Worm (Caenorhabditis elegans) whole organism, L1 larva: ENCODE results near the gene Y54E2A.4.

ENCODE experiments used
- C16A3.4 ChIP-seq: fragments of 150-350 bp; optimal IDR thresholded peaks from 2 replicates; lab custom pipeline; 2014; ENCODE audit warnings: missing biosample characterization, missing genetic modification characterization
- aly-2 ChIP-seq: fragments of 150-350 bp; optimal IDR thresholded peaks from 2 replicates; lab custom pipeline; 2014; ENCODE audit warnings: missing biosample characterization, missing genetic modification characterization
- ama-1 ChIP-seq: fragments of 150-350 bp; optimal IDR thresholded peaks from 2 replicates; lab custom pipeline; 2014
- blmp-1 ChIP-seq: fragments of 150-350 bp; optimal IDR thresholded peaks from 2 replicates; lab custom pipeline; 2014; ENCODE audit warnings: missing biosample characterization, missing genetic modification characterization
- ceh-82 ChIP-seq, 3 experiments: fragments of 150-350 bp in 1 of 3; sonication (generic microtip) in 2 of 3; optimal IDR thresholded peaks; 2 replicates each; lab custom pipeline; 2014 to 2017; ENCODE audit warnings: missing biosample characterization in 3 of 3, missing genetic modification characterization in 3 of 3
- dsc-1 ChIP-seq: sonication (generic microtip); optimal IDR thresholded peaks from 2 replicates; lab custom pipeline; 2016; ENCODE audit warnings: mild to moderate bottlenecking, missing genetic modification characterization, missing compliant biosample characterization
- efl-1 ChIP-seq, 4 experiments: fragments of 150-350 bp; optimal IDR thresholded peaks in 3 of 4; peaks in 1 of 4; 1 replicate in 1 of 4; 2 replicates in 3 of 4; lab custom pipeline; 2014; ENCODE audit warnings: missing biosample characterization in 2 of 4, missing genetic modification characterization in 2 of 4, missing genetic modification reagents in 2 of 4
- egl-13 ChIP-seq: sonication (generic microtip); optimal IDR thresholded peaks from 2 replicates; lab custom pipeline; 2016; ENCODE audit warnings: missing genotype, missing genetic modification reagents, missing genetic modification characterization, missing compliant biosample characterization
- egl-27 ChIP-seq, 2 experiments: fragments of 150-350 bp in 1 of 2; sonication (generic microtip); optimal IDR thresholded peaks; 3 replicates each; lab custom pipeline; 2017 to 2018; ENCODE audit warnings: missing biosample characterization in 2 of 2, missing genetic modification characterization in 2 of 2, missing genetic modification reagents in 2 of 2
- elt-2 ChIP-seq: sonication (generic microtip); optimal IDR thresholded peaks from 2 replicates; lab custom pipeline; 2016; ENCODE audit warnings: missing genetic modification characterization, mild to moderate bottlenecking, inconsistent platforms, missing compliant biosample characterization, missing genetic modification reagents
- elt-3 ChIP-seq, 6 experiments: fragments of 150-350 bp in 1 of 6; sonication (generic microtip); optimal IDR thresholded peaks; 2 replicates each; lab custom pipeline; 2017 to 2018; ENCODE audit warnings: missing biosample characterization in 6 of 6, missing genetic modification characterization in 6 of 6, inconsistent platforms in 1 of 6
- ets-5 ChIP-seq: fragments of 200-800 bp; sonication (Bioruptor generic); IDR thresholded peaks from 2 replicates; pipeline ENCODE4 v1.3.6; 2022; ENCODE audit warnings: missing genetic modification characterization, missing compliant biosample characterization
- fos-1 ChIP-seq: fragments of 150-350 bp; optimal IDR thresholded peaks from 2 replicates; lab custom pipeline; 2014; ENCODE audit warnings: missing biosample characterization, missing genetic modification characterization
- grh-1 ChIP-seq: fragments of 200-800 bp; sonication (Bioruptor generic); IDR thresholded peaks from 2 replicates; pipeline ENCODE4 v1.3.6; 2022; ENCODE audit warnings: missing genetic modification reagents, missing genetic modification characterization, missing compliant biosample characterization
- hlh-17 ChIP-seq: fragments of 200-800 bp; sonication (Bioruptor generic); optimal IDR thresholded peaks from 2 replicates; lab custom pipeline; 2018; ENCODE audit warnings: missing genetic modification characterization, mild to moderate bottlenecking, missing compliant biosample characterization, moderate library complexity, borderline replicate concordance
- hlh-4 ChIP-seq: sonication (generic microtip); optimal IDR thresholded peaks from 2 replicates; lab custom pipeline; 2016; ENCODE audit warnings: mild to moderate bottlenecking, missing genetic modification characterization, missing compliant biosample characterization
- irx-1 ChIP-seq: sonication (generic microtip); optimal IDR thresholded peaks from 2 replicates; lab custom pipeline; 2016; ENCODE audit warnings: missing genetic modification characterization, missing compliant biosample characterization
- jun-1 ChIP-seq: fragments of 150-350 bp; optimal IDR thresholded peaks from 2 replicates; lab custom pipeline; 2014; ENCODE audit warnings: missing biosample characterization, missing genetic modification reagents, missing genetic modification characterization
- lin-14 ChIP-seq: fragments of 200-800 bp; sonication (Bioruptor generic); optimal IDR thresholded peaks from 2 replicates; lab custom pipeline; 2018; ENCODE audit warnings: mild to moderate bottlenecking, missing genetic modification characterization, moderate library complexity, missing compliant biosample characterization
- lin-35 ChIP-seq, 2 experiments: fragments of 150-350 bp; optimal IDR thresholded peaks; 2 replicates each; lab custom pipeline; 2014; ENCODE audit warnings: missing biosample characterization in 2 of 2, missing genetic modification characterization in 2 of 2, missing genetic modification reagents in 2 of 2
- mef-2 ChIP-seq: fragments of 150-350 bp; optimal IDR thresholded peaks from 2 replicates; lab custom pipeline; 2014; ENCODE audit warnings: missing biosample characterization, missing genetic modification characterization
- mep-1 ChIP-seq: fragments of 150-350 bp; optimal IDR thresholded peaks from 2 replicates; lab custom pipeline; 2014; ENCODE audit warnings: missing biosample characterization, missing genetic modification characterization
- nhr-19 ChIP-seq: fragments of 200-800 bp; sonication (Bioruptor generic); conservative IDR thresholded peaks from 2 replicates; pipeline ENCODE4 v1.3.6; 2022; ENCODE audit warnings: missing genetic modification characterization, missing compliant biosample characterization
- nhr-20 ChIP-seq: sonication (generic microtip); optimal IDR thresholded peaks from 2 replicates; lab custom pipeline; 2016; ENCODE audit warnings: mild to moderate bottlenecking, missing genetic modification characterization, missing compliant biosample characterization
- nhr-237 ChIP-seq: fragments of 150-350 bp; optimal IDR thresholded peaks from 2 replicates; lab custom pipeline; 2014; ENCODE audit warnings: missing biosample characterization, missing genetic modification characterization
- nhr-47 ChIP-seq: sonication (generic microtip); optimal IDR thresholded peaks from 2 replicates; lab custom pipeline; 2016; ENCODE audit warnings: mild to moderate bottlenecking, missing genetic modification characterization, moderate library complexity, missing compliant biosample characterization
- nhr-76 ChIP-seq: sonication (generic microtip); optimal IDR thresholded peaks from 2 replicates; lab custom pipeline; 2017; ENCODE audit warnings: missing biosample characterization, missing genetic modification characterization
- nhr-77 ChIP-seq: fragments of 150-350 bp; optimal IDR thresholded peaks from 2 replicates; lab custom pipeline; 2014; ENCODE audit warnings: missing biosample characterization, missing genetic modification characterization
- nhr-85 ChIP-seq: sonication (generic microtip); peaks from one replicate; lab custom pipeline; 2016; ENCODE audit warnings: missing genetic modification characterization, inconsistent platforms, missing compliant biosample characterization
- pax-3 ChIP-seq: fragments of 200-800 bp; sonication (Bioruptor generic); optimal IDR thresholded peaks from 2 replicates; lab custom pipeline; 2018; ENCODE audit warnings: mild to moderate bottlenecking, missing genetic modification characterization, moderate library complexity, missing compliant biosample characterization
- pqm-1 ChIP-seq: sonication (generic microtip); optimal IDR thresholded peaks from 3 replicates; lab custom pipeline; 2017; ENCODE audit warnings: missing biosample characterization, missing genetic modification characterization
- snpc-4 ChIP-seq: fragments of 150-350 bp; optimal IDR thresholded peaks from 2 replicates; lab custom pipeline; 2014; ENCODE audit warnings: missing biosample characterization, missing genetic modification characterization
- sox-4 ChIP-seq: sonication (generic microtip); optimal IDR thresholded peaks from 2 replicates; lab custom pipeline; 2016; ENCODE audit warnings: missing genetic modification characterization, missing compliant biosample characterization
- sptf-1 ChIP-seq: fragments of 150-350 bp; optimal IDR thresholded peaks from 2 replicates; lab custom pipeline; 2014; ENCODE audit warnings: missing biosample characterization, missing genetic modification characterization
- swsn-7 ChIP-seq: sonication (generic microtip); optimal IDR thresholded peaks from 2 replicates; lab custom pipeline; 2016; ENCODE audit warnings: missing genetic modification characterization, missing compliant biosample characterization
- tlp-1 ChIP-seq: fragments of 150-350 bp; optimal IDR thresholded peaks from 2 replicates; lab custom pipeline; 2014; ENCODE audit warnings: missing biosample characterization, missing genetic modification characterization
- unc-130 ChIP-seq: fragments of 150-350 bp; optimal IDR thresholded peaks from 2 replicates; lab custom pipeline; 2017; ENCODE audit warnings: missing biosample characterization, missing genetic modification characterization, inconsistent platforms
- unc-62 ChIP-seq: fragments of 150-350 bp; optimal IDR thresholded peaks from 2 replicates; lab custom pipeline; 2014; ENCODE audit warnings: missing biosample characterization, missing genetic modification reagents, missing genetic modification characterization
- unc-86 ChIP-seq: sonication (generic microtip); optimal IDR thresholded peaks from 2 replicates; lab custom pipeline; 2016; ENCODE audit warnings: missing genetic modification characterization, missing compliant biosample characterization
- xbp-1 ChIP-seq: sonication (generic microtip); optimal IDR thresholded peaks from 2 replicates; lab custom pipeline; 2016; ENCODE audit warnings: missing genetic modification characterization, missing compliant biosample characterization
- zag-1 ChIP-seq: fragments of 150-350 bp; optimal IDR thresholded peaks from 2 replicates; lab custom pipeline; 2014; ENCODE audit warnings: missing biosample characterization, missing genetic modification characterization

The Y54E2A.4 gene

ce11 chrII:14810609-14811008 lies 56.2 kb downstream of the Y54E2A.4 start (continued):
- TF ChIP-seq mep-1 = no peak
- TF ChIP-seq unc-86 (tag; lab: Kevin White, UChicago) = peak; percentile 7
- TF ChIP-seq nhr-85 = no peak
- TF ChIP-seq, all 84 proteins: peak for 16

ce11 chrII:14811472-14811871 lies 57.0 kb downstream of the Y54E2A.4 start:
- TF ChIP-seq unc-130 (tag; lab: Kevin White, UChicago) (no peak), sptf-1 (tag; lab: Kevin White, UChicago) (no peak), blmp-1 (tag; lab: Kevin White, UChicago) (no peak), C16A3.4 (no peak), nhr-47 (tag; lab: Kevin White, UChicago) (no peak), nhr-85 (no peak), mef-2 (no peak), jun-1 (tag; lab: Kevin White, UChicago) (peak; percentile 23), grh-1 (GFP tag; lab: Robert Waterston, UW) (no peak), egl-27 (tag; optimal IDR thresholded peaks at IDR 0.05; lab: Kevin White, UChicago) (no peak), elt-3 (tag; optimal IDR thresholded peaks at IDR 0.05; lab: Kevin White, UChicago) (no peak), snpc-4 (tag; lab: Kevin White, UChicago) (no peak), hlh-17 (no peak), xbp-1 (no peak), nhr-19 (no peak), dsc-1 (no peak), hlh-4 (tag; lab: Kevin White, UChicago) (no peak), aly-2 (tag; lab: Kevin White, UChicago) (no peak), egl-13 (tag; lab: Kevin White, UChicago) (no peak), lin-14 (GFP tag; lab: Kevin White, UChicago) (peak; percentile 44), lin-35 (GFP tag; optimal IDR thresholded peaks at IDR 0.05; lab: Kevin White, UChicago) (peak in 1 of 2 experiments; percentile 27), irx-1 (no peak), sox-4 (no peak), elt-2 (peak; percentile 7)
- TF ChIP-seq, all 84 proteins: peak for 4

ce11 chrII:14812231-14812630 lies 57.8 kb downstream of the Y54E2A.4 start, which contains the start of gene osta-3:
osta-3 (plus strand) TSS chrII:14812531.
- TF ChIP-seq lin-14 (GFP tag; lab: Kevin White, UChicago) (peak; percentile 11), fos-1 (tag; lab: Kevin White, UChicago) (no peak), nhr-77 (tag; lab: Kevin White, UChicago) (peak; percentile 3), efl-1 (optimal IDR thresholded peaks at IDR 0.05; lab: Kevin White, UChicago) (no peak), efl-1 (GFP tag; optimal IDR thresholded peaks at IDR 0.05 in 1 of 2; lab: Kevin White, UChicago) (peak in 1 of 2 experiments; percentile 21)

ce11 chrII:14812661-14813060 lies 58.2 kb downstream of the Y54E2A.4 start:
- no peak for TF ChIP-seq nhr-76
- peak; percentile 84 for TF ChIP-seq elt-2
- no peak for TF ChIP-seq swsn-7 (tag; lab: Kevin White, UChicago)
- TF ChIP-seq ets-5 (GFP tag; lab: Robert Waterston, UW) = no peak
- peak; percentile 19 for TF ChIP-seq nhr-20 (tag; lab: Kevin White, UChicago)
- no peak for TF ChIP-seq unc-130 (tag; lab: Kevin White, UChicago)
- TF ChIP-seq pqm-1 (tag; lab: Kevin White, UChicago) = peak; percentile 26
- TF ChIP-seq pax-3 (tag; lab: Kevin White, UChicago) = no peak
- TF ChIP-seq nhr-237 (tag; lab: Kevin White, UChicago) = no peak
- no peak for TF ChIP-seq efl-1 (optimal IDR thresholded peaks at IDR 0.05; lab: Kevin White, UChicago)
- peak in 1 of 2 experiments; percentile 93 for TF ChIP-seq efl-1 (GFP tag; optimal IDR thresholded peaks at IDR 0.05 in 1 of 2; lab: Kevin White, UChicago)
- no peak for TF ChIP-seq tlp-1 (tag; lab: Kevin White, UChicago)
- no peak for TF ChIP-seq ama-1 (lab: Kevin White, UChicago)
- TF ChIP-seq zag-1 (tag; lab: Kevin White, UChicago) = no peak
- no peak for TF ChIP-seq unc-62 (GFP tag; lab: Kevin White, UChicago)
- no peak for TF ChIP-seq egl-13 (tag; lab: Kevin White, UChicago)
- peak in 1 of 2 experiments; percentile 3 for TF ChIP-seq lin-35 (GFP tag; optimal IDR thresholded peaks at IDR 0.05; lab: Kevin White, UChicago)
- TF ChIP-seq ceh-82 (tag; optimal IDR thresholded peaks at IDR 0.05; lab: Kevin White, UChicago) = no peak
- TF ChIP-seq, all 84 proteins: peak for 5
